Fruit fly (Drosophila melanogaster): Measurements from ENCODE around the gene tnc.

tnc gene

dm6 chr3R:25069569-25069968, 85.4 kb downstream of the tnc start, which contains the start of the genes Stt3B and CG11839 (continued):
- TF ChIP-seq CG15011 (GFP tag; optimal IDR thresholded peaks at IDR 0.05), result no peak
- TF ChIP-seq CG10543 (GFP tag; optimal IDR thresholded peaks at IDR 0.05), result no peak
- peak; percentile 70; the same call in 1 of the 2 replicates for TF ChIP-seq nerfin-2 (GFP tag; IDR thresholded peaks at IDR 0.05; ENCODE audit: partially characterized antibody)
- TF ChIP-seq CG2712 (tag; optimal IDR thresholded peaks at IDR 0.05), result peak; percentile 85
- peak; percentile 19 for TF ChIP-seq tup (GFP tag; optimal IDR thresholded peaks at IDR 0.05)
- TF ChIP-seq Xrp1 (GFP tag; IDR thresholded peaks at IDR 0.05), result peak; percentile 62; the same call in 1 of the 2 replicates
- no peak for TF ChIP-seq CG17385 (GFP tag; optimal IDR thresholded peaks at IDR 0.05)
- no peak for TF ChIP-seq CG10209 (GFP tag; optimal IDR thresholded peaks at IDR 0.05)
- no peak for TF ChIP-seq CG6683 (GFP tag; optimal IDR thresholded peaks at IDR 0.05)
- no peak for TF ChIP-seq D (optimal IDR thresholded peaks at IDR 0.05)
- no peak for TF ChIP-seq D (GFP tag; optimal IDR thresholded peaks at IDR 0.05)
- no peak for TF ChIP-seq CG3065 (GFP tag; optimal IDR thresholded peaks at IDR 0.05)
- TF ChIP-seq CG9817 (tag; optimal IDR thresholded peaks at IDR 0.05), result peak; percentile 82
- TF ChIP-seq CG7963 (GFP tag; IDR thresholded peaks at IDR 0.05; ENCODE audit: partially characterized antibody), result peak; percentile 66; the same call in 2 of the 3 replicates
- TF ChIP-seq HHEX (GFP tag; optimal IDR thresholded peaks at IDR 0.05), result no peak
- peak; percentile 88 for TF ChIP-seq CG30403 (GFP tag; optimal IDR thresholded peaks at IDR 0.05)
- TF ChIP-seq Kr (GFP tag; optimal IDR thresholded peaks at IDR 0.05), result no peak
- TF ChIP-seq dan (GFP tag; IDR thresholded peaks at IDR 0.05), result no peak
- peak; percentile 85 for TF ChIP-seq pho (GFP tag; optimal IDR thresholded peaks at IDR 0.05)
- TF ChIP-seq fd96Cb (tag; optimal IDR thresholded peaks at IDR 0.05), result peak; percentile 24
- TF ChIP-seq CG11247 (GFP tag; IDR thresholded peaks at IDR 0.05), result no peak; the same call in 1 of the 2 replicates
- peak; percentile 42 for TF ChIP-seq psq (GFP tag; optimal IDR thresholded peaks at IDR 0.05)
- no peak for TF ChIP-seq pros (GFP tag; optimal IDR thresholded peaks at IDR 0.05)
- no peak for TF ChIP-seq Sox102F (GFP tag; optimal IDR thresholded peaks at IDR 0.05)
- no peak for TF ChIP-seq NfI (GFP tag; optimal IDR thresholded peaks at IDR 0.05)
- TF ChIP-seq zf30C (GFP tag; optimal IDR thresholded peaks at IDR 0.05), result no peak
- no peak for TF ChIP-seq seq (GFP tag; IDR thresholded peaks at IDR 0.05)
- TF ChIP-seq Scr (GFP tag; IDR thresholded peaks at IDR 0.05; ENCODE audit: partially characterized antibody), result peak; percentile 95
- peak; percentile 24; the same call in 1 of the 3 replicates for TF ChIP-seq B-H1 (GFP tag; IDR thresholded peaks at IDR 0.05)
- peak; percentile 69 for TF ChIP-seq ato (GFP tag; IDR thresholded peaks at IDR 0.05; ENCODE audit: partially characterized antibody)
- no peak for TF ChIP-seq gcm (GFP tag; optimal IDR thresholded peaks at IDR 0.05)
- peak; percentile 58 for TF ChIP-seq Fer2 (tag; optimal IDR thresholded peaks at IDR 0.05)
- no peak for TF ChIP-seq bcd (GFP tag; optimal IDR thresholded peaks at IDR 0.05)
- peak; percentile 23 for TF ChIP-seq CG7745 (tag; optimal IDR thresholded peaks at IDR 0.05)
- TF ChIP-seq stwl (tag; optimal IDR thresholded peaks at IDR 0.05), result peak; percentile 80
- TF ChIP-seq wdn (GFP tag; IDR thresholded peaks at IDR 0.05), result peak; percentile 43; the same call in 1 of the 2 replicates
- peak; percentile 83 for TF ChIP-seq HLH4C (GFP tag; IDR thresholded peaks at IDR 0.05; ENCODE audit: partially characterized antibody)
- peak; percentile 71 for TF ChIP-seq NC2β (GFP tag; optimal IDR thresholded peaks at IDR 0.05)
- TF ChIP-seq lmd (GFP tag; IDR thresholded peaks at IDR 0.05), result no peak; the same call in 1 of the 2 replicates
- TF ChIP-seq danr (GFP tag; IDR thresholded peaks at IDR 0.05), result no peak
- no peak for TF ChIP-seq CG16779 (GFP tag; IDR thresholded peaks at IDR 0.05)
- TF ChIP-seq CG9437 (GFP tag; optimal IDR thresholded peaks at IDR 0.05), result peak; percentile 71
- TF ChIP-seq Spps (tag; optimal IDR thresholded peaks at IDR 0.05), result peak; percentile 45
- TF ChIP-seq CG2120 (GFP tag; optimal IDR thresholded peaks at IDR 0.05), result peak; percentile 91
- TF ChIP-seq fd64A (GFP tag; optimal IDR thresholded peaks at IDR 0.05), result no peak
- TF ChIP-seq Nf-YC (tag; optimal IDR thresholded peaks at IDR 0.05), result no peak
- peak; percentile 95 for TF ChIP-seq row (GFP tag; IDR thresholded peaks at IDR 0.05)
- TF ChIP-seq disco-r (GFP tag; optimal IDR thresholded peaks at IDR 0.05), result peak; percentile 17
- TF ChIP-seq vnd (GFP tag; IDR thresholded peaks at IDR 0.05; ENCODE audit: partially characterized antibody), result peak; percentile 90
- peak; percentile 77 for TF ChIP-seq CG10267 (tag; optimal IDR thresholded peaks at IDR 0.05)
